Worm (Caenorhabditis elegans) whole organism, L1 larva: ENCODE data around the gene bar-1.

Experiments
- lin-13 ChIP-seq: fragments of 150-350 bp; optimal IDR thresholded peaks from 2 replicates; lab custom pipeline; 2014; ENCODE audit warnings: missing biosample characterization, missing genetic modification reagents, missing genetic modification characterization
- mep-1 ChIP-seq: fragments of 150-350 bp; optimal IDR thresholded peaks from 2 replicates; lab custom pipeline; 2014; ENCODE audit warnings: missing biosample characterization, missing genetic modification characterization
- nhr-76 ChIP-seq: sonication (generic microtip); optimal IDR thresholded peaks from 2 replicates; lab custom pipeline; 2017; ENCODE audit warnings: missing biosample characterization, missing genetic modification characterization
- ztf-4 ChIP-seq: fragments of 150-350 bp; optimal IDR thresholded peaks from 2 replicates; lab custom pipeline; 2014; ENCODE audit warnings: missing biosample characterization, missing genetic modification characterization

DNA sequence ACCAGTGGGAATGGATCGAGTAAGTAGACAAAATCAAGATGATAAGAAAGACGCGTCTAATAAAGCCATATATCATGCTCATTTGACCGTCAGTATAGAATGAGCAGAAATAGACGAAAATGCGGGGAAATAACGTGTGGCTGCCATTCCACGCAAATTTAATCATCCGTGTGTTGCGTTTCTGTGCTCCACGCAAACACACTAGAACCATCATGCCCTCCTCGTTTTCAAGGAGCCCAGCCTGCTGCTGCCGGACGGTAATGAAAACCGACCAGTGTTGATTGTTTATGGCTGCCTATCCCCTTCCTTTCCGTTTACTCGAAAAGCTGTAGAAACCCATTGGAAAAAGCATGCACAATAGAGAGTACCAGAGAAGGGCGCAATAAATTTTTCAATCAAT, 49.8 kb upstream of the bar-1 start:
- TF ChIP-seq ztf-4 (tag; lab: Kevin White, UChicago) (no peak), lin-13 (GFP tag; lab: Kevin White, UChicago) (no peak), mep-1 (tag; lab: Kevin White, UChicago) (no peak), nhr-76 (tag; lab: Kevin White, UChicago) (no peak)
